Fruit fly (Drosophila melanogaster) whole organism, embryonic: ENCODE data around the gene CG32299.

Source experiments
- CG17568 ChIP-seq: fragments of 200-800 bp; sonication (Bioruptor generic); optimal IDR thresholded peaks from 2 replicates; lab custom pipeline; 2018; ENCODE audit warnings: missing biosample characterization, mild to moderate bottlenecking, missing genetic modification characterization, moderate library complexity
- CG1792 ChIP-seq: fragments of 200-800 bp; sonication (Bioruptor generic); optimal IDR thresholded peaks from 2 replicates; lab custom pipeline; 2016; ENCODE audit warnings: missing biosample characterization, missing genetic modification characterization
- CG7556 ChIP-seq: fragments of 200-800 bp; sonication (Bioruptor generic); optimal IDR thresholded peaks from 2 replicates; lab custom pipeline; 2017; ENCODE audit warnings: missing biosample characterization, mild to moderate bottlenecking, missing genetic modification characterization
- CkIIα-i1 ChIP-seq: fragments of 200-800 bp; sonication (Bioruptor generic); IDR thresholded peaks from 2 replicates; pipeline ENCODE4 v1.3.6; 2022; ENCODE audit warnings: missing biosample characterization, missing genetic modification characterization
- Elba2 ChIP-seq: fragments of 200-800 bp; sonication (Bioruptor generic); optimal IDR thresholded peaks from 3 replicates; lab custom pipeline; 2016; ENCODE audit warnings: missing biosample characterization, missing genetic modification characterization
- Jarid2 ChIP-seq: fragments of 200-800 bp; sonication (Bioruptor generic); optimal IDR thresholded peaks from 3 replicates; lab custom pipeline; 2017; ENCODE audit warnings: mild to moderate bottlenecking, missing biosample characterization, missing genetic modification reagents, missing genetic modification characterization
- NK7.1 ChIP-seq: fragments of 200-800 bp; sonication (Bioruptor generic); optimal IDR thresholded peaks from 3 replicates; lab custom pipeline; 2016; ENCODE audit warnings: missing biosample characterization, missing genetic modification characterization
- bigmax ChIP-seq: fragments of 200-800 bp; sonication (Bioruptor generic); optimal IDR thresholded peaks from 2 replicates; lab custom pipeline; 2018; ENCODE audit warnings: missing biosample characterization, mild to moderate bottlenecking, missing genetic modification characterization
- bowl ChIP-seq: fragments of 200-800 bp; sonication (Bioruptor generic); IDR thresholded peaks from 2 replicates; pipeline ENCODE4 v1.3.6; 2022; ENCODE audit warnings: missing biosample characterization, missing genetic modification characterization
- sens-2 ChIP-seq: fragments of 200-800 bp; sonication (Bioruptor generic); IDR thresholded peaks from 2 replicates; pipeline ENCODE4 v1.3.6; 2022; ENCODE audit warnings: missing biosample characterization, missing genetic modification characterization
- tin ChIP-seq: fragments of 200-800 bp; sonication (Bioruptor generic); optimal IDR thresholded peaks from 3 replicates; lab custom pipeline; 2016; ENCODE audit warnings: missing biosample characterization, missing genetic modification characterization
- trem ChIP-seq: fragments of 200-800 bp; optimal IDR thresholded peaks from 3 replicates; lab custom pipeline; 2019; ENCODE audit warnings: missing biosample characterization, mild to moderate bottlenecking, missing genetic modification characterization, moderate library complexity

dm6 chr3L:2425687-2426086 is 34.9 kb upstream of the CG32299 start:
- TF ChIP-seq CG7556 (GFP tag; lab: Kevin White, UChicago) (no peak), CG17568 (no peak), tin (no peak), CkIIα-i1 (GFP tag; lab: Robert Waterston, UW) (no peak), sens-2 (no peak), CG1792 (no peak), Jarid2 (no peak), NK7.1 (no peak), Elba2 (GFP tag; lab: Kevin White, UChicago) (no peak), trem (tag; lab: Kevin White, UChicago) (no peak), bigmax (GFP tag; lab: Kevin White, UChicago) (no peak), bowl (no peak)
